Worm (Caenorhabditis elegans): ENCODE measurements around the gene str-19.

str-19 gene

ce11 chrV:15693682-15694081 is 50.6 kb downstream of the str-19 start, which contains the start of gene nhr-198:
Gene nhr-198, plus strand, starts transcription at chrV:15693994.
- TF ChIP-seq lin-13 (tag; optimal IDR thresholded peaks at IDR 0.05) (no peak), nhr-237 (tag; optimal IDR thresholded peaks at IDR 0.05) (no peak), sem-2 (GFP tag; optimal IDR thresholded peaks at IDR 0.05) (no peak), snpc-4 (tag; optimal IDR thresholded peaks at IDR 0.05) (no peak), drap-1 (GFP tag; optimal IDR thresholded peaks at IDR 0.05) (no peak), M03D4.4 (tag; optimal IDR thresholded peaks at IDR 0.05) (no peak)

All from whole organism, mixed stage, embryonic.